Fruit fly (Drosophila melanogaster): ENCODE data around the gene CG43181.
A peak's percentile ranks its signal among the peaks of the same experiment; 100 is the strongest.

CG43181 gene

dm6 chrX:350266-350665, at the start of gene CG43181:
TSS of gene CG43181 (plus strand) at chrX:350566.
- no peak for TF ChIP-seq noc (tag; optimal IDR thresholded peaks at IDR 0.05)

- TF ChIP-seq noc (tag; optimal IDR thresholded peaks at IDR 0.05): no peak
Measured at dm6 chrX:307384-307783, 43.0 kb upstream of the CG43181 start, which contains the start of gene CG12470. TSS of gene CG12470 (plus strand) at chrX:307684.

dm6 chrX:311328-311727, 39.0 kb upstream of the CG43181 start:
- no peak for TF ChIP-seq noc (tag; optimal IDR thresholded peaks at IDR 0.05)

- no peak for TF ChIP-seq noc (tag; optimal IDR thresholded peaks at IDR 0.05)
Measured at dm6 chrX:314823-315222, 35.5 kb upstream of the CG43181 start, which contains the start of gene Or1a. TSS of gene Or1a (plus strand) at chrX:315123.

DNA sequence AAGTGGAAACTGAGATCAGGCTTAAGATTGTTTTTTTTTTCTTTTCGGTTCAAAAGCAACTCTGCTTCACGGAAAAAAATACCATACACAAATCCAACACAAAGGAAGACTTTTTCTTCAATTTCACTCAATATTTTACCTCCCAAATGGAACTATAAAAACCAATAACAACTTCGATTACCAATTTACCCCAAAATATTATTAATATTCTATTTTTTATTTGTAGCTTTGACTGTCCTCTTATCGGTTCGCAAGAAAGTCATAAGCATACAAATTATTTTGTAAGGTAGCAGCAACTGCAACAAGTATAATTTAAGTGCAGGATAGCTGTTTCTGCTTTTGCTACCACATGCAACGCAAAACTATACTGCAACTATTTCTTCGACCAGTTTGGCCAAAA, 16.4 kb upstream of the CG43181 start:
- no peak for TF ChIP-seq noc (tag; optimal IDR thresholded peaks at IDR 0.05)

- peak; percentile 2 for TF ChIP-seq noc (tag; optimal IDR thresholded peaks at IDR 0.05)
Measured at dm6 chrX:334624-335292, 15.6 kb upstream of the CG43181 start.

DNA sequence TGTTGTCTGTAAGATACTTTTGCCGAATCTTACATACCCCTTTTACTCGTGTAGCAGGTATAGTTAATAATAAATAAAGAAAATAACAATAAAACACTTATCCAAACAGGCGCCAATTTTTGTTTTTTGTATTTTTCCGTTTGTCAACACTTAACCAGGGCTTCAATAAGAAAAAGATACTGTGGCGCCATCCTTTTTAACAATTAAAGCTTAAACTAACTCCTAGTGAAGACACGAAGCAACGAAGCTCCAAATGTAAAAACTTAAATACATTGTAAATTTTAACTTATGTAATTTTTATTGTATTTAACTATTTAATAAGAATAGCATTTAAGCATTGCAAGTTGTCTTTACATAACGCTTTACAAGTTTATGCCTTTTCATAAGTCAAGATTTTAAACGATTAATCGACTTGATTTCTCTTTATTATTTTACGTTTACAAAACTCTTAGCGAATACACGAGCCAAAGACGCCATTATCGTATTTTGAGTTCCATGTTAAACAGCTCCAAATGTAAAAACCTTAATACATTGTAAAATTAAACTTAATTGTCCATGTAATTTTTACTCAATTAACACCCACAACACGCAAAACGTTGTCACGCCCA, 13.6 kb upstream of the CG43181 start:
- TF ChIP-seq noc (tag; optimal IDR thresholded peaks at IDR 0.05): no peak

DNA sequence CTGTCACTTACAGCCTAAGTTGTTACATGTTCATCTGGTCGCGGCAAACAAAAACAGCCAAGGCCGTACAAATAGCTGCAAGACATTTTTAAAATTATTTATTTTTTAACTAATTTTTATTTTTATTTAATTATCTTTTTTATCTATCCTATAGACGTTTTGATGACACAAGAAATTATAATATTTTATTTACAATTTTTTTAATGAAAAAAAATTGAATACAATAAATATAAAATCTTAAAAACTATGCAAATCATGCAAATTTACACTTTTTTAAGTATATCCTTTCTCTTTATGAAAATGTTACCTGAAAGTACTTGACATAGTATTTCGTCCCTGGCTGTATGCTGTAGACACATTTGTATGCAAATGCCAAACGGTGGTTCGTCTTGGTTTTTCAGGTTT, 12.2 kb upstream of the CG43181 start:
- peak; percentile 0 for TF ChIP-seq noc (tag; optimal IDR thresholded peaks at IDR 0.05)

DNA sequence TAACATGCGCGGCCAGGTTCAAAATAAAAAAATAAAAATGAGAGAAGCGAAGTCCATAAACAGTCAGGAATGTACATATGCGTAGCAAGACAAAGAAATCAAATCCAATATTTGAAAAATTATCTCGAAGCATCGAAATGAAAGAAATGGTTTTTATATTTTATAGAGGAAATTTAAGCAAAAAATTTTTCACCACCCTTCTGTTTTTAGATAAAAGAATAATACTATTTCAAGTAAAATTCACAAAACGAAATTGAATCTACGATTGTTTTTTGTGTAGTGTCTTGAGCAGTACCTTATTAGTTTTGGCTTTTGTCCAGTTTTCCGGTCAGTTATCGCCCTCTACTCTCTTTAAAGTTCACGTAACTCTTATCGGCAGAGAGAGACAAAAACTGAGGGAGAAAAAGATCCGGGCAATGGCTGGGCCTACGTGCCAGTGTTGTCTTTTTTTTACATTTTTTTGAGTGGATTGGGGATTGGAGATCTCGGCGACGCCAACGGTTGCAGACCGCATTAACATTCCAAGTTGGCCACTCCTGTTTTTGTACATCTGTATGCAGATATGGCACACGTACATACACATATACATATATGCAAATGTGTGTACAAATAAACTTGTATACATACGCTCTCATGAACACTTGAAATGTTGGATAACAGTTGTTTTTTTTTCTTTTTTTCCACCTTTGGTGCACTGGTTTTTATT, 10.3 kb upstream of the CG43181 start:
- no peak for TF ChIP-seq noc (tag; optimal IDR thresholded peaks at IDR 0.05)

dm6 chrX:340809-341208, 9.6 kb upstream of the CG43181 start:
- TF ChIP-seq noc (tag; optimal IDR thresholded peaks at IDR 0.05): no peak

DNA sequence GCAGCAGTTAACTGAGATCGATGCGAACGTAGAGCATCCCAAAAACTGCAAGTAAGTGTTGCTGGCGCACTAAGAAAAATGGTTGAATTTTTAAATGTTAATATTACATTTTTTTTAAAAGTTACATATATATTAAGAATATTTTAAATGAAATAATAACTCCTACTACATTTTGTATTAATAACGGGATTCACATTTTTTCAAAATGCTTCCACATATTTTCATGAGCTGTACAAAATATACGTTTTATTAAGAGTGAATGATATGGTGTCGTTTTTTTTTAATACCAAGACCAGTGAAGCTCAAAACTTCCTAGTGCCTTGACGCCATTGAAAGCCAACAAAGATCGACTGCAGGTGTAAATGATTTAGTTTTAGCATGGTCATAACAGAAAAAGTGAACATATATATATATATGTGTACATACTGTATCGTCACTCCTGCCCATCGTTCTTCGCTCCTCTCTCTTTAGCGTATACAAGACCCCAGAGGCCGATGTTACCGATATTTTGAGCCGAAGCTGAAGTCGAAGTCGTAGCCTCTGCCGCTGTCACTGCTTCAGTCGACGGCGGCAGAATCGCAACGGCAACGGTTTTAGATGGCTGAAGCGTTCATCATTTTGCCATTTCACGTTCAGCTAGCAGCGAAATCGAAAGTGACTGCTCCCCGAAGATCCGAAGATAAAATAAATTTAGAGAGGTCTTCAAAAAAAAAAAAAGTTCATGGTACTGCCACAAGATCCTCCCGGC, 7.8 kb upstream of the CG43181 start:
- TF ChIP-seq noc (tag; optimal IDR thresholded peaks at IDR 0.05): no peak

dm6 chrX:345246-345645, 5.1 kb upstream of the CG43181 start:
- no peak for TF ChIP-seq noc (tag; optimal IDR thresholded peaks at IDR 0.05)

dm6 chrX:350970-351369, 604 bp downstream of the CG43181 start:
- no peak for TF ChIP-seq noc (tag; optimal IDR thresholded peaks at IDR 0.05)

- no peak for TF ChIP-seq noc (tag; optimal IDR thresholded peaks at IDR 0.05)
Measured at dm6 chrX:351599-351998, 1.2 kb downstream of the CG43181 start.

DNA sequence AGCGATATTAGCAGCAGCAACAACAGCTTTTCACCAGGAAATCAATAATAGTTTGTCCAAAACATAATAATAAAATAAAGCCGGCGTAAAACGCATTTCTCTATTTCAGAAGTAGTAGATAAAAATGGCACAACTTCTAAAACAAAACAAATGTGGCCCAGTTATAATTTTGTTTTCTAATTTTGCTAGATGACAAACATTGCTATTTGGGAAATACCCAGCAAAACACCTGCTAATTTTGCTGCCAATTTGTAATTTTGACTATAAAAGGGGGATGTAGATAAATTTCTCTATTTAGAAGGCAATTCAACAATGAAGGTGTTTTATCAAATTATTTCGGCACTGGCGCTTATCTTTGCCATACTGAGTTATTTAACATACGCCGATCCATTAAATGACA, 2.4 kb downstream of the CG43181 start, which contains the start of gene CG43182:
Gene CG43182 (plus strand): TSS at position 301 of the 400 bp plus-strand sequence.
- TF ChIP-seq noc (tag; optimal IDR thresholded peaks at IDR 0.05): no peak

DNA sequence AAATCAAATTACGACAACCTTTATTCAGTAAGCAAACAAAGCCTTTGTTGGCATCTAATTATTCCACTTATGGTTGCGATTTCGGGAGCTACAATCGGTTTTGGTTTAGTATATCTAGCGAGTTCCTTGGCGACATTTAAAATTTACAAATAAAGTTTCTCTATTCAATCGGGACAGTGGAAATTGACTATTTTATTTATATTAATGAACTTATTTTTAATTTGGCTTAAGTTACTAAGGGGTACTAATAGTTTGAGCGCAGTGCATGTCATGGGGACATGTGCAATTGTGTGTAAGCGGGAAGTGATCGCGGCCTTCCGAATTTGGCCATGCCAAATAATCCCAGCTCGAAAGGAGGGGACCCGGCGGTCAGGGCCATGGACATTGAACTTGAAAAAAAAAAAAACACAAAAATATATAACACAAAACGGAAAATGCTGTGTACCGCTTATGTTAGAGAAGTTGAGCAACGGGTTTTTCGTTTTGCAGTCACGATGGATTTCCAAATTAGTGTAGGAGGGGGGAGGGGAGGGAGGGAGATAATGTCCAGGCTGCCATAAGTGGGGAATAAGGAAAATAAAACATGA, 3.7 kb downstream of the CG43181 start:
- TF ChIP-seq noc (tag; optimal IDR thresholded peaks at IDR 0.05): no peak

Measured in whole organism, larva.